Worm (Caenorhabditis elegans) whole organism, L3 larva: ENCODE results near the gene Y82E9BR.9.

Source experiments
- aly-2 ChIP-seq: fragments of 150-350 bp; optimal IDR thresholded peaks from 2 replicates; lab custom pipeline; 2014; ENCODE audit warnings: missing biosample characterization, missing genetic modification characterization
- ama-1 ChIP-seq: fragments of 150-350 bp; optimal IDR thresholded peaks from 2 replicates; lab custom pipeline; 2018
- ceh-16 ChIP-seq: sonication (generic microtip); optimal IDR thresholded peaks from 2 replicates; lab custom pipeline; 2017; ENCODE audit warnings: missing biosample characterization, missing genetic modification characterization
- daf-12 ChIP-seq: fragments of 150-350 bp; optimal IDR thresholded peaks from 2 replicates; lab custom pipeline; 2014; ENCODE audit warnings: missing biosample characterization, missing genetic modification reagents, missing genetic modification characterization
- elt-2 ChIP-seq: sonication (generic microtip); optimal IDR thresholded peaks from 2 replicates; lab custom pipeline; 2016; ENCODE audit warnings: missing genetic modification reagents, mild to moderate bottlenecking, missing genetic modification characterization, missing compliant biosample characterization
- elt-3 ChIP-seq, 3 experiments: fragments of 150-350 bp in 1 of 3; sonication (generic microtip) in 2 of 3; optimal IDR thresholded peaks; 2 replicates in 2 of 3; 4 replicates in 1 of 3; lab custom pipeline; 2014 to 2017; ENCODE audit warnings: missing biosample characterization in 3 of 3, missing genetic modification characterization in 3 of 3
- fkh-10 ChIP-seq: sonication (generic microtip); optimal IDR thresholded peaks from 2 replicates; lab custom pipeline; 2017; ENCODE audit warnings: missing biosample characterization, missing genetic modification reagents, missing genetic modification characterization
- fos-1 ChIP-seq: fragments of 150-350 bp; optimal IDR thresholded peaks from 2 replicates; lab custom pipeline; 2014; ENCODE audit warnings: missing biosample characterization, missing genetic modification characterization
- jun-1 ChIP-seq: fragments of 150-350 bp; optimal IDR thresholded peaks from 2 replicates; lab custom pipeline; 2014; ENCODE audit warnings: missing biosample characterization, missing genetic modification reagents, missing genetic modification characterization
- lin-15B ChIP-seq: fragments of 150-350 bp; optimal IDR thresholded peaks from 2 replicates; lab custom pipeline; 2014; ENCODE audit warnings: missing biosample characterization, missing genetic modification characterization
- lin-39 ChIP-seq: fragments of 150-350 bp; optimal IDR thresholded peaks from 2 replicates; lab custom pipeline; 2018; ENCODE audit warnings: missing biosample characterization, missing genetic modification reagents, missing genetic modification characterization
- lsy-12 ChIP-seq: sonication (generic microtip); optimal IDR thresholded peaks from 2 replicates; lab custom pipeline; 2016; ENCODE audit warnings: mild to moderate bottlenecking, missing genetic modification characterization, missing compliant biosample characterization
- mdl-1 ChIP-seq: fragments of 150-350 bp; optimal IDR thresholded peaks from 2 replicates; lab custom pipeline; 2014; ENCODE audit warnings: missing biosample characterization, missing genetic modification characterization
- nhr-28 ChIP-seq: fragments of 150-350 bp; optimal IDR thresholded peaks from 2 replicates; lab custom pipeline; 2014; ENCODE audit warnings: missing biosample characterization, missing genetic modification characterization
- nhr-76 ChIP-seq: fragments of 150-350 bp; sonication (generic microtip); optimal IDR thresholded peaks from 5 replicates; lab custom pipeline; 2014; ENCODE audit warnings: missing biosample characterization, missing genetic modification characterization
- pqm-1 ChIP-seq: fragments of 150-350 bp; optimal IDR thresholded peaks from 2 replicates; lab custom pipeline; 2017; ENCODE audit warnings: missing biosample characterization, missing genetic modification characterization, inconsistent platforms
- snpc-4 ChIP-seq: fragments of 150-350 bp; optimal IDR thresholded peaks from 2 replicates; lab custom pipeline; 2014; ENCODE audit warnings: missing biosample characterization, missing genetic modification characterization
- unc-39 ChIP-seq: sonication (generic microtip); optimal IDR thresholded peaks from 4 replicates; lab custom pipeline; 2017; ENCODE audit warnings: missing biosample characterization, missing genetic modification characterization
- unc-62 ChIP-seq: fragments of 150-350 bp; sonication (generic microtip); optimal IDR thresholded peaks from 4 replicates; lab custom pipeline; 2014; ENCODE audit warnings: missing biosample characterization, missing genetic modification reagents, missing genetic modification characterization

Gene Y82E9BR.9

DNA sequence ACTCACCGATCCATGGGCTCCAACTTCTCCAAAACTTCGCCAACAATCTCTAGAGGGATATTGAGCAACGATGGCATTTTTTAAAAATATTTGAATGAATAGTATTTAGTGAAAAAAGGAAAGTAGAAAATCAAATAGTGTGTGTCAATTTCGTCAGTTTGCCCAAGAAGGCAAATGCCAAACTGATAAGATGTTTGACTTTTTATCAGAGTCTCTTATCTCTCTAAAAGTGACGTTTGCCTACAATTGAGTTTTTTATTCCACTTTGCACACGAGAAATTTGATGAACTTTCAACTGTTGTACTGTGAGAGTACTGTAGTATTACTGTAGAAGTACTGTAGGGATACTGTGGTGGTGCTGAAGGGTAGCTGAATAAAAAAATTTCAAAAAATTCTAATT is 36.0 kb downstream of the Y82E9BR.9 start:
- TF ChIP-seq ama-1 (lab: Kevin White, UChicago): no peak
- no peak for TF ChIP-seq mdl-1 (tag; lab: Kevin White, UChicago)
- peak; percentile 81 for TF ChIP-seq pqm-1 (tag; lab: Kevin White, UChicago)
- TF ChIP-seq jun-1: no peak
- no peak for TF ChIP-seq fos-1 (tag; lab: Kevin White, UChicago)
- TF ChIP-seq elt-2 (tag; lab: Kevin White, UChicago): peak; percentile 94

ce11 chrIII:1321561-1321960 is 38.0 kb downstream of the Y82E9BR.9 start, which contains the start of gene fbxa-15:
fbxa-15 (minus strand) TSS chrIII:1321661.
- TF ChIP-seq pqm-1 (tag; lab: Kevin White, UChicago) (peak; percentile 1), ceh-16 (tag; lab: Kevin White, UChicago) (no peak), elt-2 (tag; lab: Kevin White, UChicago) (peak; percentile 9)

DNA sequence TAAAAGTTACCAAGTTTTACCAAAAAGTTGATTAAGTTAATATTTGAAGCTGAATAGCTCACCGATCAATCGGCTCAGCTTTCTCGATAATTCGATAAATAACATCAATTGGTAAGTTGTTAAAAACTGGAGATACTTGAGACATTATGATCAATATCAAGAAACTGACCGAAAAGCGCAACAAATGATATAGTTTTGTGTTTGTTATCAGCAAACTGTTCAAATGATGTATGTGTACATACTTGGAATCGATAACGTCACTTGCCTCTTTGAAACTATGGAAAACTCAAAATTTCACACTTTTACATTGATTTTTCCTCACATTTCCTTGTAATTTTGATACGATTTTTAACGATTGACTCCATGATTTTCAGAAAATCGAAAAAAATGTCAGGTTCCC is 44.5 kb downstream of the Y82E9BR.9 start, which contains the start of the genes fbxa-80 and fbxa-19:
Gene fbxa-80 (minus strand): TSS at position 173 of the 400 bp plus-strand sequence.
Gene fbxa-19 (plus strand): TSS at position 364 of the 400 bp plus-strand sequence.
- TF ChIP-seq daf-12 (tag; lab: Kevin White, UChicago) (no peak), lin-15B (no peak), elt-3 (tag; optimal IDR thresholded peaks at IDR 0.05; lab: Kevin White, UChicago) (no peak), elt-2 (tag; lab: Kevin White, UChicago) (peak; percentile 70), pqm-1 (tag; lab: Kevin White, UChicago) (peak; percentile 23), fkh-10 (GFP tag; lab: Kevin White, UChicago) (no peak)

ce11 chrIII:1314283-1314682 is 45.3 kb downstream of the Y82E9BR.9 start:
- no peak for TF ChIP-seq lsy-12 (tag; lab: Kevin White, UChicago)
- no peak for TF ChIP-seq jun-1
- TF ChIP-seq fkh-10 (GFP tag; lab: Kevin White, UChicago): no peak
- TF ChIP-seq lin-39 (tag; lab: Kevin White, UChicago): no peak
- no peak for TF ChIP-seq nhr-76 (tag; lab: Kevin White, UChicago)
- no peak for TF ChIP-seq unc-39

DNA sequence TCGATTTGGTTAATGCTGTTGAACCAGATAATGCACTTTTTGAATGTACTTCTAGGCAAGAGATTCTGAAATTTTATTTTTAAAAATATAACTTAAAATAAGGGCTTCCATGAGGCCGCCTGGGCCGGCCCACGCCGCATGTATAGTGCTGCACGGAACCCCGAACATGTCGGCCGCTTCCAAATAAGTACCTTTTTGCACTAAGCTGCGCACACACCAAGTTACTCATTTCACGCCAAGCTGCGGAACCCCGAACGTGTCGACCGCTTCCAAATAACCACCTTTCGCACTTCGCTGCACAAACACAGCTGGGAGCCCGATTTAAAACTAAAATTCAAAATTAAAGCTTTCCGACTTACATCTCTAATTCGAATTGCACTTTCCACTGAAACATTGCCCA is 48.2 kb downstream of the Y82E9BR.9 start:
- no peak for TF ChIP-seq snpc-4
- no peak for TF ChIP-seq jun-1
- no peak for TF ChIP-seq nhr-28 (tag; lab: Kevin White, UChicago)
- TF ChIP-seq aly-2 (tag; lab: Kevin White, UChicago): no peak
- TF ChIP-seq unc-62 (GFP tag; lab: Kevin White, UChicago): no peak
- no peak for TF ChIP-seq lin-15B
